Fruit fly (Drosophila melanogaster) whole organism, embryonic: ENCODE results near the gene cdi.
A peak's percentile ranks its signal among the peaks of the same experiment; 100 is the strongest.

Source experiments
- CG1024 ChIP-seq: fragments of 200-800 bp; sonication (Bioruptor generic); IDR thresholded peaks from 2 replicates; pipeline ENCODE4 v1.3.6; 2022; ENCODE audit warnings: missing biosample characterization, missing genetic modification characterization
- CG11085 ChIP-seq: fragments of 200-800 bp; sonication (Bioruptor generic); IDR thresholded peaks from 2 replicates; pipeline ENCODE4 v1.3.6; 2022; ENCODE audit warnings: missing biosample characterization, missing genetic modification characterization
- CG11723 ChIP-seq: fragments of 200-800 bp; sonication (Bioruptor generic); optimal IDR thresholded peaks from 2 replicates; lab custom pipeline; 2017; ENCODE audit warnings: missing biosample characterization, mild to moderate bottlenecking, missing genetic modification characterization
- CG12769 ChIP-seq: fragments of 200-800 bp; sonication (Bioruptor generic); optimal IDR thresholded peaks from 2 replicates; lab custom pipeline; 2019; ENCODE audit warnings: missing biosample characterization, mild to moderate bottlenecking, missing genetic modification characterization, moderate library complexity
- CG13123 ChIP-seq: fragments of 200-800 bp; sonication (Bioruptor generic); optimal IDR thresholded peaks from 2 replicates; lab custom pipeline; 2016; ENCODE audit warnings: missing biosample characterization, missing genetic modification characterization
- CG13624 ChIP-seq: fragments of 200-800 bp; sonication (Bioruptor generic); optimal IDR thresholded peaks from 2 replicates; lab custom pipeline; 2016; ENCODE audit warnings: missing biosample characterization, missing genetic modification characterization
- CG13775 ChIP-seq: fragments of 200-800 bp; sonication (Bioruptor generic); optimal IDR thresholded peaks from 3 replicates; lab custom pipeline; 2017; ENCODE audit warnings: missing biosample characterization, mild to moderate bottlenecking, missing genetic modification characterization
- CG15514 ChIP-seq: fragments of 200-800 bp; sonication (Bioruptor generic); optimal IDR thresholded peaks from 3 replicates; lab custom pipeline; 2017; ENCODE audit warnings: missing biosample characterization, missing genetic modification characterization, mild to moderate bottlenecking, moderate library complexity, missing genetic modification reagents
- CG16779 ChIP-seq: fragments of 200-800 bp; sonication (Bioruptor generic); IDR thresholded peaks from 2 replicates; pipeline ENCODE4 v1.3.6; 2022; ENCODE audit warnings: missing biosample characterization, missing genetic modification characterization
- CG17359 ChIP-seq: fragments of 200-800 bp; sonication (Bioruptor generic); optimal IDR thresholded peaks from 3 replicates; lab custom pipeline; 2018; ENCODE audit warnings: missing biosample characterization, mild to moderate bottlenecking, missing genetic modification characterization, moderate library complexity
- CG17802 ChIP-seq: fragments of 200-800 bp; sonication (Bioruptor generic); optimal IDR thresholded peaks from 2 replicates; lab custom pipeline; 2018; ENCODE audit warnings: missing biosample characterization, mild to moderate bottlenecking, missing genetic modification characterization, moderate library complexity
- CG17912 ChIP-seq: fragments of 200-800 bp; sonication (Bioruptor generic); optimal IDR thresholded peaks from 2 replicates; lab custom pipeline; 2018; ENCODE audit warnings: missing biosample characterization, mild to moderate bottlenecking, missing genetic modification characterization
- CG3065 ChIP-seq: fragments of 200-800 bp; sonication (Bioruptor generic); optimal IDR thresholded peaks from 2 replicates; lab custom pipeline; 2016; ENCODE audit warnings: missing biosample characterization, missing genetic modification characterization
- CG31388 ChIP-seq: fragments of 200-800 bp; sonication (Bioruptor generic); optimal IDR thresholded peaks from 2 replicates; lab custom pipeline; 2016; ENCODE audit warnings: missing biosample characterization, missing genetic modification characterization
- CG3281 ChIP-seq: fragments of 200-800 bp; sonication (Bioruptor generic); optimal IDR thresholded peaks from 3 replicates; lab custom pipeline; 2017; ENCODE audit warnings: missing biosample characterization, mild to moderate bottlenecking, missing genetic modification characterization
- CG4360 ChIP-seq: fragments of 200-800 bp; sonication (Bioruptor generic); IDR thresholded peaks from 2 replicates; pipeline ENCODE4 v1.3.6; 2022; ENCODE audit warnings: missing biosample characterization, missing genetic modification characterization
- CG4404 ChIP-seq: fragments of 200-800 bp; sonication (Bioruptor generic); IDR thresholded peaks from 2 replicates; pipeline ENCODE4 v1.3.6; 2022; ENCODE audit warnings: missing biosample characterization, missing genetic modification characterization
- CG4424 ChIP-seq: fragments of 200-800 bp; sonication (Bioruptor generic); optimal IDR thresholded peaks from 3 replicates; lab custom pipeline; 2016; ENCODE audit warnings: missing biosample characterization, missing genetic modification characterization
- CG4730 ChIP-seq: fragments of 200-800 bp; sonication (Bioruptor generic); IDR thresholded peaks from 2 replicates; pipeline ENCODE4 v1.3.6; 2022; ENCODE audit warnings: missing biosample characterization, missing genetic modification characterization
- CG5953 ChIP-seq: fragments of 200-800 bp; sonication (Bioruptor generic); IDR thresholded peaks from 2 replicates; pipeline ENCODE4 v1.3.6; 2022; ENCODE audit warnings: missing biosample characterization, missing genetic modification characterization
- CG7372 ChIP-seq: fragments of 200-800 bp; sonication (Bioruptor generic); IDR thresholded peaks from 2 replicates; pipeline ENCODE4 v1.3.6; 2022; ENCODE audit warnings: missing biosample characterization, missing genetic modification characterization
- CG8290 ChIP-seq, 3 experiments: fragments of 200-800 bp; sonication (Bioruptor generic); optimal IDR thresholded peaks; 2 replicates each; lab custom pipeline; 2016 to 2019; ENCODE audit warnings: missing biosample characterization in 3 of 3, missing genetic modification characterization in 3 of 3, mild to moderate bottlenecking in 2 of 3, moderate library complexity in 1 of 3
- CG9727 ChIP-seq: fragments of 200-800 bp; sonication (Bioruptor generic); optimal IDR thresholded peaks from 3 replicates; lab custom pipeline; 2017; ENCODE audit warnings: missing biosample characterization, mild to moderate bottlenecking, missing genetic modification characterization
- Dad ChIP-seq: fragments of 200-800 bp; sonication (Bioruptor generic); optimal IDR thresholded peaks from 3 replicates; lab custom pipeline; 2016; ENCODE audit warnings: missing biosample characterization, missing genetic modification characterization
- Dref ChIP-seq: fragments of 200-800 bp; sonication (Bioruptor generic); IDR thresholded peaks from 2 replicates; pipeline ENCODE4 v1.3.6; 2022; ENCODE audit warnings: missing biosample characterization, missing genetic modification characterization
- Fer2 ChIP-seq: fragments of 200-800 bp; sonication (Bioruptor generic); optimal IDR thresholded peaks from 2 replicates; lab custom pipeline; 2018; ENCODE audit warnings: missing biosample characterization, mild to moderate bottlenecking, missing genetic modification characterization, moderate library complexity
- HLH4C ChIP-seq: fragments of 200-800 bp; sonication (Bioruptor generic); IDR thresholded peaks from 3 replicates; pipeline ENCODE4 v1.3.6; 2022; ENCODE audit warnings: missing biosample characterization, missing genetic modification characterization; ENCODE audit not compliant: partially characterized antibody
- HLHmδ ChIP-seq: fragments of 200-800 bp; sonication (Bioruptor generic); optimal IDR thresholded peaks from 2 replicates; lab custom pipeline; 2018; ENCODE audit warnings: missing biosample characterization, mild to moderate bottlenecking, missing genetic modification characterization, moderate library complexity
- Hand ChIP-seq: fragments of 200-800 bp; sonication (Bioruptor generic); optimal IDR thresholded peaks from 2 replicates; lab custom pipeline; 2017; ENCODE audit warnings: mild to moderate bottlenecking, missing biosample characterization, missing genetic modification reagents, missing genetic modification characterization
- Hr78 ChIP-seq, 2 experiments: fragments of 200-800 bp in 1 of 2; fragments of >200 bp in 1 of 2; sonication (Bioruptor generic) in 1 of 2; optimal IDR thresholded peaks; 2 replicates each; lab custom pipeline; 2017 to 2019; ENCODE audit warnings: missing biosample characterization in 2 of 2, missing genetic modification characterization in 2 of 2, mild to moderate bottlenecking in 1 of 2, moderate library complexity in 1 of 2
- Mes4 ChIP-seq: fragments of 200-800 bp; sonication (Bioruptor generic); optimal IDR thresholded peaks from 2 replicates; lab custom pipeline; 2016; ENCODE audit warnings: missing biosample characterization, missing genetic modification characterization
- NFAT ChIP-seq: fragments of 200-800 bp; sonication (Bioruptor generic); IDR thresholded peaks from 2 replicates; pipeline ENCODE4 v1.3.6; 2022; ENCODE audit warnings: missing biosample characterization, missing genetic modification characterization
- NK7.1 ChIP-seq: fragments of 200-800 bp; sonication (Bioruptor generic); optimal IDR thresholded peaks from 3 replicates; lab custom pipeline; 2016; ENCODE audit warnings: missing biosample characterization, missing genetic modification characterization
- Nf-YB ChIP-seq: fragments of 200-800 bp; sonication (Bioruptor generic); optimal IDR thresholded peaks from 3 replicates; lab custom pipeline; 2019; ENCODE audit warnings: missing biosample characterization, mild to moderate bottlenecking, missing genetic modification characterization, moderate library complexity
- Nf-YC ChIP-seq: fragments of 200-800 bp; optimal IDR thresholded peaks from 3 replicates; lab custom pipeline; 2019; ENCODE audit warnings: missing biosample characterization, mild to moderate bottlenecking, missing genetic modification characterization, moderate library complexity
- Scr ChIP-seq: fragments of 200-800 bp; sonication (Bioruptor generic); IDR thresholded peaks from 2 replicates; pipeline ENCODE4 v1.3.6; 2022; ENCODE audit warnings: missing biosample characterization, missing genetic modification characterization; ENCODE audit not compliant: partially characterized antibody
- Sin3A ChIP-seq: fragments of >200 bp; optimal IDR thresholded peaks from 2 replicates; lab custom pipeline; 2018
- Stat92E ChIP-seq, 3 experiments: fragments of >200 bp in 2 of 3; fragments of 200-800 bp in 1 of 3; sonication (Bioruptor generic) in 1 of 3; optimal IDR thresholded peaks; 2 replicates each; lab custom pipeline; 2017 to 2019; ENCODE audit warnings: missing biosample characterization in 3 of 3, missing genetic modification characterization in 3 of 3, mild to moderate bottlenecking in 1 of 3, moderate library complexity in 1 of 3
- Vsx1 ChIP-seq: fragments of 200-800 bp; sonication (Bioruptor generic); optimal IDR thresholded peaks from 2 replicates; lab custom pipeline; 2017; ENCODE audit warnings: missing biosample characterization, mild to moderate bottlenecking, missing genetic modification characterization, missing genetic modification reagents
- danr ChIP-seq: fragments of 200-800 bp; sonication (Bioruptor generic); IDR thresholded peaks from 2 replicates; pipeline ENCODE4 v1.3.6; 2022; ENCODE audit warnings: missing biosample characterization, missing genetic modification characterization
- en ChIP-seq: fragments of 200-800 bp; sonication (Bioruptor generic); optimal IDR thresholded peaks from 2 replicates; lab custom pipeline; 2016; ENCODE audit warnings: missing biosample characterization, missing genetic modification characterization
- eyg ChIP-seq: fragments of 200-800 bp; sonication (Bioruptor generic); optimal IDR thresholded peaks from 3 replicates; lab custom pipeline; 2016; ENCODE audit warnings: missing biosample characterization, missing genetic modification characterization
- nau ChIP-seq: fragments of 200-800 bp; sonication (Bioruptor generic); optimal IDR thresholded peaks from 3 replicates; lab custom pipeline; 2017; ENCODE audit warnings: missing biosample characterization, mild to moderate bottlenecking, missing genetic modification characterization, missing genetic modification reagents
- oc ChIP-seq: fragments of 200-800 bp; sonication (Bioruptor generic); optimal IDR thresholded peaks from 2 replicates; lab custom pipeline; 2018; ENCODE audit warnings: missing biosample characterization, mild to moderate bottlenecking, missing genetic modification characterization, moderate library complexity
- pfk ChIP-seq: fragments of 200-800 bp; sonication (Bioruptor generic); optimal IDR thresholded peaks from 2 replicates; lab custom pipeline; 2018; ENCODE audit warnings: missing biosample characterization, mild to moderate bottlenecking, missing genetic modification characterization, moderate library complexity
- salm ChIP-seq: fragments of 200-800 bp; sonication (Bioruptor generic); optimal IDR thresholded peaks from 2 replicates; lab custom pipeline; 2018; ENCODE audit warnings: missing biosample characterization, mild to moderate bottlenecking, missing genetic modification characterization
- ssp ChIP-seq: fragments of 200-800 bp; sonication (Bioruptor generic); IDR thresholded peaks from 2 replicates; pipeline ENCODE4 v1.3.6; 2022; ENCODE audit warnings: missing biosample characterization, missing genetic modification characterization
- stc ChIP-seq: fragments of 200-800 bp; sonication (Bioruptor generic); IDR thresholded peaks from 2 replicates; pipeline ENCODE4 v1.3.6; 2022; ENCODE audit warnings: missing biosample characterization, missing genetic modification characterization
- zen2 ChIP-seq: fragments of 200-800 bp; sonication (Bioruptor generic); IDR thresholded peaks from 3 replicates; pipeline ENCODE4 v1.3.6; 2022; ENCODE audit warnings: missing biosample characterization, missing genetic modification characterization; ENCODE audit not compliant: partially characterized antibody

Gene cdi

DNA sequence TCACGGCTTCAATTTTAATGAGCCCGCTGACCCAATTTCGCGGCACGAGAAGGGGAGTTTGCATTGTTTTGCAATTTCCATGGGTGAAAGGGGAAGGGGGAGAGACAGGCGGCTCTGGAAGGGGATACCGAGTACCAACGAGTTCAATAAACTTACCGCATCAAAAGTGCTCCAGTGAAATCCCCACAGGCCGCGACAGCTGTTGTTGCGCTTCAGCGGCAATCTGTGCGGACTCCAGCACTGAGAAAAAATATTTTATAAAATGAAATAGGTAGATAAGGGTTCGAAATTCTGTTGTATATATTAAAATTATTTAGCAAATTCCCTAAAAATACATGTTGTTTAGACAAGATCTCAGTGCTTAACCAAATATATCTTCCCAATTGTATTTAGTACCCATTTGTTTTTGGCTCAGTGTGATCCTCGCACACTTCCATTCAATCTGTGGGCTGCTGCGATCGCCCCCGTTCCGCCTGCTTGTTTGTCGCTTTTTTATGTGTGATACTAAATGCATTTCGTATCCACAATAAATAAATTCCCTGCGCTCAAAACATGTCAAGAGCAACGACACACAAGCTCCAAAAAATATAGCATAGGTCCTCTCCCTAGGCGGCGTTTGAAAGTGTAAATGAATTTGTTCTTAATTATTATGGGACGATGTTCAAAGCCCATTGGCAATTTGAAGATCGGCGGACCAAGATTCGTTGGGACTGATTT, 98.4 kb downstream of the cdi start (continued):
- TF ChIP-seq Nf-YB (GFP tag; lab: Kevin White, UChicago) (peak; percentile 44), CG4730 (GFP tag; lab: Robert Waterston, UW) (peak; percentile 62; the same call in 1 of the 2 replicates), CG4424 (peak; percentile 82), CG12769 (tag; lab: Kevin White, UChicago) (peak; percentile 19), stc (GFP tag; lab: Robert Waterston, UW) (peak; percentile 85), CG7372 (GFP tag; lab: Robert Waterston, UW) (no peak), Fer2 (tag; lab: Kevin White, UChicago) (no peak), CG31388 (GFP tag; lab: Kevin White, UChicago) (peak; percentile 56), NFAT (no peak), CG3065 (GFP tag; lab: Kevin White, UChicago) (peak; percentile 22), Dad (peak; percentile 45), CG8290 (GFP tag; optimal IDR thresholded peaks at IDR 0.05; lab: Kevin White, UChicago) (peak; percentile 7), CG8290 (tag; optimal IDR thresholded peaks at IDR 0.05; lab: Kevin White, UChicago) (no peak), HLH4C (GFP tag; lab: Robert Waterston, UW) (no peak), CG17802 (tag; lab: Kevin White, UChicago) (peak; percentile 29), CG13775 (GFP tag; lab: Kevin White, UChicago) (peak; percentile 55), CG11085 (GFP tag; lab: Robert Waterston, UW) (no peak), CG13123 (peak; percentile 43), eyg (GFP tag; lab: Kevin White, UChicago) (peak; percentile 33), CG4404 (GFP tag; lab: Robert Waterston, UW) (peak; percentile 56; the same call in 1 of the 2 replicates), CG4360 (GFP tag; lab: Robert Waterston, UW) (peak; percentile 13; the same call in 1 of the 2 replicates), Dref (GFP tag; lab: Robert Waterston, UW) (no peak), CG3281 (peak; percentile 23), CG5953 (GFP tag; lab: Robert Waterston, UW) (peak; percentile 81), Stat92E (GFP tag; optimal IDR thresholded peaks at IDR 0.05; lab: Kevin White, UChicago) (no peak), CG11723 (GFP tag; lab: Kevin White, UChicago) (peak; percentile 62), Nf-YC (tag; lab: Kevin White, UChicago) (peak; percentile 1), en (GFP tag; lab: Kevin White, UChicago) (peak; percentile 61), CG1024 (GFP tag; lab: Robert Waterston, UW) (peak; percentile 83), CG17359 (tag; lab: Kevin White, UChicago) (peak; percentile 90), Hand (GFP tag; lab: Kevin White, UChicago) (no peak), ssp (GFP tag; lab: Robert Waterston, UW) (peak; percentile 61), danr (GFP tag; lab: Robert Waterston, UW) (peak; percentile 73), NK7.1 (GFP tag; lab: Kevin White, UChicago) (peak; percentile 56), CG17912 (GFP tag; lab: Kevin White, UChicago) (no peak), Sin3A (lab: Kevin White, UChicago) (no peak), oc (tag; lab: Kevin White, UChicago) (peak; percentile 83), CG15514 (GFP tag; lab: Kevin White, UChicago) (peak; percentile 37), Scr (no peak), CG16779 (GFP tag; lab: Robert Waterston, UW) (no peak), Vsx1 (GFP tag; lab: Kevin White, UChicago) (no peak), pfk (GFP tag; lab: Kevin White, UChicago) (no peak), salm (tag; lab: Kevin White, UChicago) (peak; percentile 48), HLHmδ (GFP tag; lab: Kevin White, UChicago) (no peak), Hr78 (GFP tag; optimal IDR thresholded peaks at IDR 0.05; lab: Kevin White, UChicago) (peak in 1 of 2 experiments; percentile 60), zen2 (GFP tag; lab: Robert Waterston, UW) (no peak), CG13624 (GFP tag; lab: Kevin White, UChicago) (no peak), CG9727 (GFP tag; lab: Kevin White, UChicago) (peak; percentile 72), Mes4 (GFP tag; lab: Kevin White, UChicago) (peak; percentile 49), nau (GFP tag; lab: Kevin White, UChicago) (peak; percentile 97)
